Worm (Caenorhabditis elegans): ENCODE data around the gene egrh-2.

DNA sequence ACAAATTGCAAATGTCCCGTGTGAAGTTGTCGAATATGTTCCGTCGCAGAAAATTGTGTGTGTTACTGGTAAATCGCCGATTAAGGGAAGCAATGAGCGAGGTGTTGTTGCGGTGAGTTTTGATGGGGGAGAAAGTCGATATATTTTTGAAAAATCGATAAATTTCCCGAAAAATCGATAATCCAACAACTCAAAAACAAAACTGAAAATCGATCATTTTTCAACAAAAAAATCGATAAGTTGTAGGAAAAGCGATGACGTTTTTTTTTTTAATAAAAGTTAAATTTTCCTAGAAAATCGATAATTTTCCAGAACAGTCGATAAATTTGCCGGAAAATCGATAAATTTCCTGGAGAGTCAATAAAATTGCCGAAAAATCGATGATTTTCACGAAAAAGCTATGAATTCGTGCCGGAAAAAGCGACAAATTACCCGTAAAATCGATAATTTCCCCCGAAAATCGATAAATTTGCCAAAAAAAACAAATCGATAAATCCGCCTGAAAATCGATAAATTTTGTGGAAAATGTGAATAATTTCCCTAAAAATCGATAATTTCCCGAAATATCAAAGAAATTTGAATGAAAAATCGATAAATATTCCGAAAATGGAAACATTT lies 17.3 kb downstream of the egrh-2 start:
- TF ChIP-seq med-1 (GFP tag; optimal IDR thresholded peaks at IDR 0.05; ENCODE audit: insufficient read depth) (no peak), flt-1 (GFP tag; IDR thresholded peaks at IDR 0.05) (no peak), ztf-23 (GFP tag; IDR thresholded peaks at IDR 0.05) (no peak), tab-1 (GFP tag; IDR thresholded peaks at IDR 0.05) (no peak)
